Fruit fly (Drosophila melanogaster) whole organism, embryonic: ENCODE results near the gene CG33110.
A peak's percentile ranks its signal among the peaks of the same experiment; 100 is the strongest.

Experiments
- Ada2b ChIP-seq: fragments of 200-800 bp; sonication (Bioruptor generic); IDR thresholded peaks from 2 replicates; pipeline ENCODE4 v1.3.6; 2022; ENCODE audit warnings: missing biosample characterization, missing genetic modification characterization
- BEAF-32 ChIP-seq: fragments of 200-800 bp; sonication (Bioruptor generic); optimal IDR thresholded peaks from 3 replicates; lab custom pipeline; 2017; ENCODE audit warnings: missing biosample characterization, missing genetic modification characterization, mild to moderate bottlenecking, moderate library complexity, missing genetic modification reagents
- CG10209 ChIP-seq: fragments of 200-800 bp; sonication (Bioruptor generic); optimal IDR thresholded peaks from 3 replicates; lab custom pipeline; 2017; ENCODE audit warnings: missing biosample characterization, mild to moderate bottlenecking, missing genetic modification characterization, missing genetic modification reagents
- CG11504 ChIP-seq: fragments of 200-800 bp; sonication (Bioruptor generic); optimal IDR thresholded peaks from 3 replicates; lab custom pipeline; 2019; ENCODE audit warnings: missing biosample characterization, mild to moderate bottlenecking, missing genetic modification characterization, moderate library complexity
- CG12391 ChIP-seq: fragments of 200-800 bp; sonication (Bioruptor generic); optimal IDR thresholded peaks from 3 replicates; lab custom pipeline; 2018; ENCODE audit warnings: missing biosample characterization, mild to moderate bottlenecking, missing genetic modification characterization, moderate library complexity
- CG13424 ChIP-seq: fragments of 200-800 bp; sonication (Bioruptor generic); optimal IDR thresholded peaks from 2 replicates; lab custom pipeline; 2019; ENCODE audit warnings: missing biosample characterization, mild to moderate bottlenecking, missing genetic modification characterization, moderate library complexity
- CG14710 ChIP-seq: fragments of 200-800 bp; sonication (Bioruptor generic); optimal IDR thresholded peaks from 3 replicates; lab custom pipeline; 2019; ENCODE audit warnings: missing biosample characterization, mild to moderate bottlenecking, missing genetic modification characterization, moderate library complexity
- CG15073 ChIP-seq: fragments of 200-800 bp; sonication (Bioruptor generic); optimal IDR thresholded peaks from 2 replicates; lab custom pipeline; 2016; ENCODE audit warnings: missing biosample characterization, missing genetic modification characterization
- CG15269 ChIP-seq: fragments of 200-800 bp; sonication (Bioruptor generic); optimal IDR thresholded peaks from 2 replicates; lab custom pipeline; 2018; ENCODE audit warnings: missing biosample characterization, mild to moderate bottlenecking, missing genetic modification characterization, moderate library complexity
- CG17186 ChIP-seq: fragments of 200-800 bp; sonication (Bioruptor generic); optimal IDR thresholded peaks from 3 replicates; lab custom pipeline; 2017; ENCODE audit warnings: missing biosample characterization, missing genetic modification reagents, missing genetic modification characterization
- CG17361 ChIP-seq: fragments of 200-800 bp; sonication (Bioruptor generic); IDR thresholded peaks from 3 replicates; pipeline ENCODE4 v1.3.6; 2022; ENCODE audit warnings: missing biosample characterization, missing genetic modification characterization
- CG18262 ChIP-seq: fragments of 200-800 bp; optimal IDR thresholded peaks from 3 replicates; lab custom pipeline; 2019; ENCODE audit warnings: missing biosample characterization, mild to moderate bottlenecking, missing genetic modification characterization, moderate library complexity
- CG2678 ChIP-seq: fragments of 200-800 bp; sonication (Bioruptor generic); optimal IDR thresholded peaks from 3 replicates; lab custom pipeline; 2019; ENCODE audit warnings: missing biosample characterization, mild to moderate bottlenecking, missing genetic modification characterization, moderate library complexity
- CG2712 ChIP-seq: fragments of 200-800 bp; optimal IDR thresholded peaks from 3 replicates; lab custom pipeline; 2019; ENCODE audit warnings: missing biosample characterization, mild to moderate bottlenecking, missing genetic modification characterization, moderate library complexity
- CG31441 ChIP-seq: fragments of 200-800 bp; sonication (Bioruptor generic); IDR thresholded peaks from 2 replicates; pipeline ENCODE4 v1.3.6; 2022; ENCODE audit warnings: missing biosample characterization, missing genetic modification characterization
- CG6654 ChIP-seq: fragments of 200-800 bp; sonication (Bioruptor generic); optimal IDR thresholded peaks from 2 replicates; lab custom pipeline; 2017; ENCODE audit warnings: missing biosample characterization, mild to moderate bottlenecking, missing genetic modification characterization
- CG7556 ChIP-seq: fragments of 200-800 bp; sonication (Bioruptor generic); optimal IDR thresholded peaks from 2 replicates; lab custom pipeline; 2017; ENCODE audit warnings: missing biosample characterization, mild to moderate bottlenecking, missing genetic modification characterization
- CG7839 ChIP-seq: fragments of 200-800 bp; sonication (Bioruptor generic); optimal IDR thresholded peaks from 3 replicates; lab custom pipeline; 2018; ENCODE audit warnings: missing biosample characterization, mild to moderate bottlenecking, missing genetic modification characterization, moderate library complexity
- CG8924 ChIP-seq: fragments of 200-800 bp; optimal IDR thresholded peaks from 3 replicates; lab custom pipeline; 2019; ENCODE audit warnings: missing biosample characterization, mild to moderate bottlenecking, missing genetic modification characterization, moderate library complexity
- Dip3 ChIP-seq: fragments of 200-800 bp; sonication (Bioruptor generic); optimal IDR thresholded peaks from 3 replicates; lab custom pipeline; 2016; ENCODE audit warnings: missing biosample characterization, missing genetic modification characterization
- ERR ChIP-seq: fragments of 200-800 bp; sonication (Bioruptor generic); optimal IDR thresholded peaks from 2 replicates; lab custom pipeline; 2016; ENCODE audit warnings: missing biosample characterization, missing genetic modification characterization
- Hand ChIP-seq: fragments of 200-800 bp; sonication (Bioruptor generic); optimal IDR thresholded peaks from 2 replicates; lab custom pipeline; 2017; ENCODE audit warnings: mild to moderate bottlenecking, missing biosample characterization, missing genetic modification reagents, missing genetic modification characterization
- Hr51 ChIP-seq, 2 experiments: fragments of 200-800 bp; sonication (Bioruptor generic); optimal IDR thresholded peaks; 2 replicates in 1 of 2; 3 replicates in 1 of 2; lab custom pipeline; 2016 to 2018; ENCODE audit warnings: missing biosample characterization in 2 of 2, missing genetic modification characterization in 2 of 2, mild to moderate bottlenecking in 1 of 2, moderate library complexity in 1 of 2
- MBD-R2 ChIP-seq: fragments of 200-800 bp; sonication (Bioruptor generic); IDR thresholded peaks from 2 replicates; pipeline ENCODE4 v1.3.6; 2022; ENCODE audit warnings: missing biosample characterization, missing genetic modification characterization
- Meics ChIP-seq: fragments of 200-800 bp; sonication (Bioruptor generic); optimal IDR thresholded peaks from 2 replicates; lab custom pipeline; 2017; ENCODE audit warnings: missing biosample characterization, mild to moderate bottlenecking, missing genetic modification characterization
- Side ChIP-seq: fragments of 200-800 bp; sonication (Bioruptor generic); optimal IDR thresholded peaks from 2 replicates; lab custom pipeline; 2016; ENCODE audit warnings: missing biosample characterization, missing genetic modification characterization
- Sox100B ChIP-seq: fragments of 200-800 bp; sonication (Bioruptor generic); optimal IDR thresholded peaks from 3 replicates; lab custom pipeline; 2018; ENCODE audit warnings: missing biosample characterization, mild to moderate bottlenecking, missing genetic modification characterization
- Trl ChIP-seq, 3 experiments: fragments of >200 bp in 2 of 3; fragments of 200-800 bp in 1 of 3; sonication (Bioruptor generic) in 1 of 3; optimal IDR thresholded peaks; 2 replicates in 1 of 3; 3 replicates in 2 of 3; lab custom pipeline; 2016 to 2017; ENCODE audit warnings: missing biosample characterization in 1 of 3, missing genetic modification characterization in 1 of 3
- ap ChIP-seq: fragments of 200-800 bp; sonication (Bioruptor generic); IDR thresholded peaks from 2 replicates; pipeline ENCODE4 v1.3.6; 2022; ENCODE audit warnings: missing biosample characterization, missing genetic modification characterization
- ash1 ChIP-seq: fragments of 200-800 bp; sonication (Bioruptor generic); optimal IDR thresholded peaks from 2 replicates; lab custom pipeline; 2018; ENCODE audit warnings: missing biosample characterization, mild to moderate bottlenecking, missing genetic modification characterization
- cg ChIP-seq: fragments of 200-800 bp; sonication (Bioruptor generic); optimal IDR thresholded peaks from 3 replicates; lab custom pipeline; 2019; ENCODE audit warnings: missing biosample characterization, mild to moderate bottlenecking, missing genetic modification characterization, moderate library complexity
- dmrt99B ChIP-seq: fragments of 200-800 bp; sonication (Bioruptor generic); optimal IDR thresholded peaks from 2 replicates; lab custom pipeline; 2018; ENCODE audit warnings: missing biosample characterization, mild to moderate bottlenecking, missing genetic modification characterization, moderate library complexity
- gce ChIP-seq: fragments of 200-800 bp; sonication (Bioruptor generic); IDR thresholded peaks from 3 replicates; pipeline ENCODE4 v1.3.6; 2022; ENCODE audit warnings: missing biosample characterization, missing genetic modification characterization
- gem ChIP-seq: fragments of 200-800 bp; sonication (Bioruptor generic); optimal IDR thresholded peaks from 2 replicates; lab custom pipeline; 2019; ENCODE audit warnings: missing biosample characterization, mild to moderate bottlenecking, missing genetic modification characterization, moderate library complexity
- grau ChIP-seq: fragments of 200-800 bp; optimal IDR thresholded peaks from 3 replicates; lab custom pipeline; 2019; ENCODE audit warnings: missing biosample characterization, mild to moderate bottlenecking, missing genetic modification characterization, moderate library complexity
- gsb ChIP-seq: fragments of 200-800 bp; sonication (Bioruptor generic); IDR thresholded peaks from 2 replicates; pipeline ENCODE4 v1.3.6; 2022; ENCODE audit warnings: missing biosample characterization, missing genetic modification characterization
- gsb-n ChIP-seq: fragments of 200-800 bp; sonication (Bioruptor generic); optimal IDR thresholded peaks from 3 replicates; lab custom pipeline; 2018; ENCODE audit warnings: missing biosample characterization, mild to moderate bottlenecking, missing genetic modification characterization
- ind ChIP-seq: fragments of 200-800 bp; sonication (Bioruptor generic); optimal IDR thresholded peaks from 3 replicates; lab custom pipeline; 2016; ENCODE audit warnings: missing biosample characterization, missing genetic modification characterization
- knrl ChIP-seq: fragments of 200-800 bp; sonication (Bioruptor generic); IDR thresholded peaks from 3 replicates; pipeline ENCODE4 v1.3.6; 2022; ENCODE audit warnings: missing biosample characterization, missing genetic modification characterization; ENCODE audit not compliant: partially characterized antibody
- nerfin-1 ChIP-seq: fragments of 200-800 bp; sonication (Bioruptor generic); optimal IDR thresholded peaks from 3 replicates; lab custom pipeline; 2019; ENCODE audit warnings: missing biosample characterization, mild to moderate bottlenecking, missing genetic modification characterization, moderate library complexity
- oc ChIP-seq: fragments of 200-800 bp; sonication (Bioruptor generic); optimal IDR thresholded peaks from 2 replicates; lab custom pipeline; 2018; ENCODE audit warnings: missing biosample characterization, mild to moderate bottlenecking, missing genetic modification characterization, moderate library complexity
- odd ChIP-seq: fragments of 200-800 bp; sonication (Bioruptor generic); optimal IDR thresholded peaks from 2 replicates; lab custom pipeline; 2017; ENCODE audit warnings: missing biosample characterization, mild to moderate bottlenecking, missing genetic modification characterization
- p53 ChIP-seq: fragments of 200-800 bp; sonication (Bioruptor generic); optimal IDR thresholded peaks from 2 replicates; lab custom pipeline; 2016; ENCODE audit warnings: missing biosample characterization, missing genetic modification characterization
- pros ChIP-seq: fragments of 200-800 bp; sonication (Bioruptor generic); optimal IDR thresholded peaks from 3 replicates; lab custom pipeline; 2019; ENCODE audit warnings: missing biosample characterization, mild to moderate bottlenecking, missing genetic modification characterization, moderate library complexity
- pum ChIP-seq: fragments of 200-800 bp; sonication (Bioruptor generic); optimal IDR thresholded peaks from 2 replicates; lab custom pipeline; 2016; ENCODE audit warnings: missing biosample characterization, missing genetic modification characterization
- ranshi ChIP-seq: fragments of 200-800 bp; sonication (Bioruptor generic); IDR thresholded peaks from 2 replicates; pipeline ENCODE4 v1.3.6; 2022; ENCODE audit warnings: missing biosample characterization, missing genetic modification characterization
- rib ChIP-seq: fragments of 200-800 bp; sonication (Bioruptor generic); IDR thresholded peaks from 2 replicates; pipeline ENCODE4 v1.3.6; 2022; ENCODE audit warnings: missing biosample characterization, missing genetic modification characterization
- row ChIP-seq: fragments of 200-800 bp; sonication (Bioruptor generic); IDR thresholded peaks from 3 replicates; pipeline ENCODE4 v1.3.6; 2022; ENCODE audit warnings: missing biosample characterization, missing genetic modification characterization
- z ChIP-seq: fragments of 200-800 bp; sonication (Bioruptor generic); IDR thresholded peaks from 3 replicates; pipeline ENCODE4 v1.3.6; 2022; ENCODE audit warnings: missing biosample characterization, missing genetic modification characterization

CG33110 gene

dm6 chr3R:22627936-22628513, 58.0 kb downstream of the CG33110 start (continued):
- TF ChIP-seq BEAF-32, result no peak
- no peak for TF ChIP-seq gce (GFP tag; lab: Robert Waterston, UW)
- no peak for TF ChIP-seq CG17186 (GFP tag; lab: Kevin White, UChicago)
- no peak for TF ChIP-seq ash1 (GFP tag; lab: Kevin White, UChicago)
- TF ChIP-seq gsb (GFP tag; lab: Robert Waterston, UW), result no peak
- TF ChIP-seq Hand (GFP tag; lab: Kevin White, UChicago), result no peak
- no peak for TF ChIP-seq pros (GFP tag; lab: Kevin White, UChicago)
- no peak for TF ChIP-seq Side (GFP tag; lab: Kevin White, UChicago)
- peak; percentile 24 for TF ChIP-seq ERR
- TF ChIP-seq Trl (optimal IDR thresholded peaks at IDR 0.05; lab: Kevin White, UChicago), result no peak
- TF ChIP-seq Trl (GFP tag; optimal IDR thresholded peaks at IDR 0.05; lab: Kevin White, UChicago), result no peak
- TF ChIP-seq CG18262 (tag; lab: Kevin White, UChicago), result no peak
- TF ChIP-seq knrl (GFP tag; lab: Robert Waterston, UW), result no peak
- TF ChIP-seq CG14710 (tag; lab: Kevin White, UChicago), result no peak
- no peak for TF ChIP-seq rib (GFP tag; lab: Robert Waterston, UW)
- peak; percentile 62 for TF ChIP-seq CG15269 (tag; lab: Kevin White, UChicago)
- no peak; the same call in 1 of the 2 replicates for TF ChIP-seq ap (GFP tag; lab: Robert Waterston, UW)
- TF ChIP-seq p53 (GFP tag; lab: Kevin White, UChicago), result no peak
- peak; percentile 16 for TF ChIP-seq ind (GFP tag; lab: Kevin White, UChicago)
- TF ChIP-seq Dip3 (GFP tag; lab: Kevin White, UChicago), result peak; percentile 7
- TF ChIP-seq CG6654 (GFP tag; lab: Kevin White, UChicago), result no peak
- no peak for TF ChIP-seq oc (tag; lab: Kevin White, UChicago)
- no peak for TF ChIP-seq odd (GFP tag; lab: Kevin White, UChicago)
- TF ChIP-seq pum, result no peak
- TF ChIP-seq nerfin-1 (tag; lab: Kevin White, UChicago), result no peak
- no peak for TF ChIP-seq CG15073 (GFP tag; lab: Kevin White, UChicago)

DNA sequence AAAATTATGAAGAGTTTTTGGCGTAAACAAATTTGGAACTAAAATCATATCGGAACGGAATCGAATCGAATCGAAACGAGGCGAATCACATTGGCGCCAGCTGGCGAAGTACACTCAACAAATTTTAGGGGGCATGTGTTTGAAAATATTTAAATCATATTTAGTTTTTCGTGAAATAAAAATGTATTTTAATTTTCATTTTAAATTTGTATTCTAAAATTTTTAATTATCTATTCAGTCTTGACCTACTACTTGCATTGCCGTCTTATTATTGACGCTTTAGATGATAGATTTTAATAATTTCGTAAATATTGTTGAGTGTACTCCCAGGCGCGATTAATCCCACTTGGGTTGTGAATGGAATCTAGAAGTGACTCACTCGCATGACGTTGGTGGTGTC, 59.2 kb downstream of the CG33110 start:
- peak; percentile 11 for TF ChIP-seq Meics (GFP tag; lab: Kevin White, UChicago)
- peak; percentile 24 for TF ChIP-seq CG18262 (tag; lab: Kevin White, UChicago)
- TF ChIP-seq CG11504 (tag; lab: Kevin White, UChicago), result peak; percentile 48
- TF ChIP-seq cg (GFP tag; lab: Kevin White, UChicago), result no peak
- TF ChIP-seq CG31441 (GFP tag; lab: Robert Waterston, UW), result 0 out of 2 replicates have a peak, but pooled peaks have one; percentile 20
- peak; percentile 19 for TF ChIP-seq CG12391 (tag; lab: Kevin White, UChicago)
- TF ChIP-seq gsb-n (tag; lab: Kevin White, UChicago), result peak; percentile 32
- TF ChIP-seq CG10209 (GFP tag; lab: Kevin White, UChicago), result no peak
- peak; percentile 36 for TF ChIP-seq grau (tag; lab: Kevin White, UChicago)
- TF ChIP-seq z (GFP tag; lab: Robert Waterston, UW), result no peak
- TF ChIP-seq CG13424, result peak; percentile 13
- TF ChIP-seq CG7839 (tag; lab: Kevin White, UChicago), result peak; percentile 23
- peak; percentile 33 for TF ChIP-seq dmrt99B (tag; lab: Kevin White, UChicago)
- peak in 1 of 2 experiments; percentile 51 for TF ChIP-seq Hr51 (GFP tag; optimal IDR thresholded peaks at IDR 0.05; lab: Kevin White, UChicago)
- TF ChIP-seq CG17361 (GFP tag; lab: Robert Waterston, UW), result 0 out of 3 replicates have a peak, but pooled peaks have one; percentile 25
- peak; percentile 7 for TF ChIP-seq CG8924 (tag; lab: Kevin White, UChicago)
- no peak for TF ChIP-seq Ada2b (GFP tag; lab: Robert Waterston, UW)
- peak; percentile 18 for TF ChIP-seq Sox100B (GFP tag; lab: Kevin White, UChicago)
- no peak for TF ChIP-seq ranshi (GFP tag; lab: Robert Waterston, UW)
- peak; percentile 36 for TF ChIP-seq CG7556 (GFP tag; lab: Kevin White, UChicago)
- peak; percentile 31 for TF ChIP-seq CG2678 (tag; lab: Kevin White, UChicago)
- peak; percentile 62 for TF ChIP-seq gem
- TF ChIP-seq MBD-R2 (GFP tag; lab: Robert Waterston, UW), result no peak
- peak; percentile 24 for TF ChIP-seq CG2712 (tag; lab: Kevin White, UChicago)
- TF ChIP-seq row (GFP tag; lab: Robert Waterston, UW), result peak; percentile 35; the same call in 2 of the 3 replicates
